Worm (Caenorhabditis elegans) whole organism, late embryonic: ENCODE results near the gene madf-3.

ENCODE experiments used
- C08G9.2 ChIP-seq: sonication (generic microtip); optimal IDR thresholded peaks from 2 replicates; lab custom pipeline; 2016; ENCODE audit warnings: mild to moderate bottlenecking, missing genetic modification characterization, moderate library complexity, missing compliant biosample characterization
- C38D4.7 ChIP-seq: fragments of 200-800 bp; sonication (Bioruptor generic); optimal IDR thresholded peaks from 2 replicates; lab custom pipeline; 2018; ENCODE audit warnings: mild to moderate bottlenecking, missing genetic modification characterization, moderate library complexity, missing compliant biosample characterization
- F13H6.1 ChIP-seq: sonication (generic microtip); optimal IDR thresholded peaks from 2 replicates; lab custom pipeline; 2016; ENCODE audit warnings: missing genetic modification characterization, missing compliant biosample characterization
- K09A11.1 ChIP-seq: sonication (generic microtip); optimal IDR thresholded peaks from 2 replicates; lab custom pipeline; 2017; ENCODE audit warnings: antibody characterized with exemption, mild to moderate bottlenecking, missing genetic modification characterization, missing compliant biosample characterization; ENCODE audit not compliant: insufficient read depth
- T23F11.4 ChIP-seq: fragments of 200-800 bp; sonication (Bioruptor generic); optimal IDR thresholded peaks from 2 replicates; lab custom pipeline; 2018; ENCODE audit warnings: mild to moderate bottlenecking, missing genetic modification characterization, missing compliant biosample characterization
- ahr-1 ChIP-seq: sonication (generic microtip); optimal IDR thresholded peaks from 2 replicates; lab custom pipeline; 2016; ENCODE audit warnings: missing genetic modification characterization, missing compliant biosample characterization
- ama-1 ChIP-seq: fragments of 150-350 bp; optimal IDR thresholded peaks from 2 replicates; lab custom pipeline; 2014
- ceh-14 ChIP-seq: sonication (generic microtip); optimal IDR thresholded peaks from 2 replicates; lab custom pipeline; 2016; ENCODE audit warnings: missing genotype, missing genetic modification characterization, missing compliant biosample characterization
- ceh-22 ChIP-seq: sonication (generic microtip); optimal IDR thresholded peaks from 2 replicates; lab custom pipeline; 2017; ENCODE audit warnings: missing biosample characterization, missing genetic modification characterization
- ceh-30 ChIP-seq: fragments of 150-350 bp; optimal IDR thresholded peaks from 2 replicates; lab custom pipeline; 2014; ENCODE audit warnings: missing biosample characterization, missing genetic modification characterization
- ceh-45 ChIP-seq: fragments of 200-800 bp; sonication (Bioruptor generic); IDR thresholded peaks from 2 replicates; pipeline ENCODE4 v1.3.6; 2022; ENCODE audit warnings: missing genetic modification reagents, missing genetic modification characterization, missing compliant biosample characterization
- ceh-9 ChIP-seq: sonication (generic microtip); optimal IDR thresholded peaks from 2 replicates; lab custom pipeline; 2016; ENCODE audit warnings: mild to moderate bottlenecking, missing genetic modification characterization, inconsistent platforms, missing compliant biosample characterization
- che-1 ChIP-seq: sonication (generic microtip); optimal IDR thresholded peaks from 2 replicates; lab custom pipeline; 2016; ENCODE audit warnings: mild to moderate bottlenecking, missing genetic modification characterization, missing compliant biosample characterization
- dve-1 ChIP-seq: sonication (generic microtip); optimal IDR thresholded peaks from 2 replicates; lab custom pipeline; 2017; ENCODE audit warnings: antibody characterized with exemption, mild to moderate bottlenecking, missing genetic modification characterization, missing compliant biosample characterization
- elt-2 ChIP-seq: sonication (generic microtip); optimal IDR thresholded peaks from 2 replicates; lab custom pipeline; 2016; ENCODE audit warnings: missing genetic modification reagents, missing genetic modification characterization, missing compliant biosample characterization
- eyg-1 ChIP-seq: sonication (generic microtip); optimal IDR thresholded peaks from 2 replicates; lab custom pipeline; 2016; ENCODE audit warnings: missing genotype, missing genetic modification characterization, missing compliant biosample characterization
- fax-1 ChIP-seq: sonication (generic microtip); optimal IDR thresholded peaks from 2 replicates; lab custom pipeline; 2016; ENCODE audit warnings: missing genotype, missing genetic modification characterization, missing compliant biosample characterization
- fkh-10 ChIP-seq: fragments of 150-350 bp; optimal IDR thresholded peaks from 2 replicates; lab custom pipeline; 2014; ENCODE audit warnings: missing biosample characterization, missing genetic modification reagents, missing genetic modification characterization
- gmeb-2 ChIP-seq: sonication (generic microtip); optimal IDR thresholded peaks from 2 replicates; lab custom pipeline; 2016; ENCODE audit warnings: missing genetic modification characterization, inconsistent platforms, missing compliant biosample characterization
- hlh-15 ChIP-seq: sonication (generic microtip); optimal IDR thresholded peaks from 2 replicates; lab custom pipeline; 2016; ENCODE audit warnings: missing genetic modification characterization, missing compliant biosample characterization
- hlh-6 ChIP-seq: sonication (generic microtip); optimal IDR thresholded peaks from 2 replicates; lab custom pipeline; 2016; ENCODE audit warnings: missing genotype, missing genetic modification characterization, missing compliant biosample characterization
- lim-6 ChIP-seq: sonication (generic microtip); optimal IDR thresholded peaks from 2 replicates; lab custom pipeline; 2016; ENCODE audit warnings: missing genetic modification characterization, missing compliant biosample characterization
- lin-11 ChIP-seq: fragments of 200-800 bp; sonication (Bioruptor generic); optimal IDR thresholded peaks from 2 replicates; lab custom pipeline; 2018; ENCODE audit warnings: mild to moderate bottlenecking, missing genetic modification characterization, missing compliant biosample characterization
- nfya-1 ChIP-seq: sonication (generic microtip); optimal IDR thresholded peaks from 2 replicates; lab custom pipeline; 2017; ENCODE audit warnings: missing genetic modification characterization, mild to moderate bottlenecking, missing compliant biosample characterization, antibody characterized with exemption, moderate library complexity
- pag-3 ChIP-seq: sonication (generic microtip); optimal IDR thresholded peaks from 2 replicates; lab custom pipeline; 2016; ENCODE audit warnings: missing compliant biosample characterization, missing genetic modification characterization, borderline replicate concordance
- pha-2 ChIP-seq: sonication (generic microtip); optimal IDR thresholded peaks from 2 replicates; lab custom pipeline; 2017; ENCODE audit warnings: mild to moderate bottlenecking, missing genetic modification characterization, missing compliant biosample characterization
- pros-1 ChIP-seq: fragments of 150-350 bp; optimal IDR thresholded peaks from 2 replicates; lab custom pipeline; 2014; ENCODE audit warnings: missing biosample characterization, missing genetic modification reagents, missing genetic modification characterization
- sox-4 ChIP-seq: sonication (generic microtip); optimal IDR thresholded peaks from 2 replicates; lab custom pipeline; 2017; ENCODE audit warnings: mild to moderate bottlenecking, missing genetic modification characterization, inconsistent platforms, missing compliant biosample characterization
- syd-9 ChIP-seq: sonication (generic microtip); optimal IDR thresholded peaks from 2 replicates; lab custom pipeline; 2016; ENCODE audit warnings: mild to moderate bottlenecking, missing genetic modification characterization, moderate library complexity, missing compliant biosample characterization
- tbx-7 ChIP-seq: sonication (generic microtip); optimal IDR thresholded peaks from 2 replicates; lab custom pipeline; 2016; ENCODE audit warnings: missing genotype, missing genetic modification characterization, missing compliant biosample characterization
- unc-42 ChIP-seq: sonication (generic microtip); optimal IDR thresholded peaks from 2 replicates; lab custom pipeline; 2016; ENCODE audit warnings: missing genotype, missing genetic modification characterization, missing compliant biosample characterization
- unc-86 ChIP-seq: sonication (generic microtip); optimal IDR thresholded peaks from 2 replicates; lab custom pipeline; 2016; ENCODE audit warnings: missing genetic modification characterization, missing compliant biosample characterization
- ztf-16 ChIP-seq: sonication (generic microtip); optimal IDR thresholded peaks from 2 replicates; lab custom pipeline; 2017; ENCODE audit warnings: missing genetic modification characterization, missing compliant biosample characterization

Gene madf-3

DNA sequence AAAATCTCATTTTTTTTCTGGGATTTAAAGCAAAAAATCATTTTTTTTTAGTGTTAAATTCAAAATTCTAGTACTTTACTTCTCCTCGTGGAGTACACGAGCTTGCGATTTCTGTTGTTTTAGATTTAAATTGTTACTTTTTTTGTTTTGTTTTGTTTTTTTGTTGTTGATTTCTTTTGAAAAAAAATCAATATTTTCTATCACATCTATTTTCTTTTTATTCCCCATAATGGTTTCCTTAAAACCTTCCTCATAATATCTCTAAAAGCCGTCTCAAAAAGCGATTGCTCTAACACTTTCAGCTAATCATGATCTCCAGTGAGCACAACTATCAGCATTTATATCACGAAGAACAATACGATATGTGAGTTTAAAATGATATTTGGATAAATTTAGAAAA, at the start of gene madf-3:
madf-3 (plus strand) TSS at position 301 of the 400 bp plus-strand sequence.
- TF ChIP-seq fkh-10 (GFP tag; lab: Kevin White, UChicago): no peak
- no peak for TF ChIP-seq ceh-9 (tag; lab: Kevin White, UChicago)
- TF ChIP-seq gmeb-2: no peak
- TF ChIP-seq pag-3 (tag; lab: Kevin White, UChicago): no peak
- no peak for TF ChIP-seq pha-2 (tag; lab: Kevin White, UChicago)

DNA sequence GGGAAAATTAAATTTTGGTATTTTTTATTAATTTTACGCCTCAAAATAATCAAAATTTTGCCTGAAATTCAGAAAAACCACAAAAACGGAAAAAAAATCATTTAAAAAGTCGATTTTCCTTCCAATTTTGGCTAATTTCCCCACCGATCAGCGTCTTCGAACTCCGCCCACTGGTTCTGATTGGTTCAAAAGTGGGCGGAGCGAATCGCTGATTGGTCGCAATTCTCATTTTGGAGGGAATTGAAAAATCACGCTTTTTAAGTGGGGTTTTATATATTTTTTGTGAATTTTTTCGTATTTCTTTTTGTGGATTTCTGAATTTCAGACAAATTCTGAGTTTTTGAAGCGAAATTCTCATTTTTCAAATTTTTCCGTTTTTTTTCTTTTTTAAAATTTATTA, 47.6 kb upstream of the madf-3 start:
- TF ChIP-seq nfya-1 (tag; lab: Kevin White, UChicago): peak; percentile 83
- no peak for TF ChIP-seq pros-1 (tag; lab: Kevin White, UChicago)
- no peak for TF ChIP-seq ztf-16

DNA sequence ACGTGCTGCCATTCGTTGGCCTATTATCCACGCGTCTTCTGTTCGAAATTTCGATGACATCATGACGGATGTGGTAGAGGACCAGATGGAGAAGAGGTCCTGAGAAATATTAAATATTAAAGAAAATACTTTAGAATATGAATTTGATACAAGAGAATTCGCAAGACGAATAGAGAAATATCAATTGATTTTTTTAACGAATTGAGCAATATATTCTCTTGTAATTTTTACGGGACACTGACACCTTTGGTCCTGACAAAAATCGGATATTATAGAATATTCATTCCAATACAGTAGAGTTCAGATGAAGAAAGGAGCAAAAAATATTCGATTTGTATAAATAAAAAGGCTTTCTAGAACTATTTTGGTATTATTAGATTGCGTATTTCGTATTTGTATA, 46.4 kb upstream of the madf-3 start, which contains the start of gene C01F1.6:
C01F1.6 (minus strand) TSS at position 101 of the 400 bp plus-strand sequence.
- TF ChIP-seq lin-11 (tag; lab: Kevin White, UChicago): no peak
- no peak for TF ChIP-seq ceh-22 (tag; lab: Kevin White, UChicago)
- no peak for TF ChIP-seq ceh-30 (tag; lab: Kevin White, UChicago)
- no peak for TF ChIP-seq F13H6.1 (tag; lab: Kevin White, UChicago)
- no peak for TF ChIP-seq eyg-1 (tag; lab: Kevin White, UChicago)
- TF ChIP-seq ztf-16: no peak
- no peak for TF ChIP-seq T23F11.4 (GFP tag; lab: Kevin White, UChicago)
- no peak for TF ChIP-seq C38D4.7 (GFP tag; lab: Kevin White, UChicago)
- TF ChIP-seq lim-6 (tag; lab: Kevin White, UChicago): no peak
- TF ChIP-seq syd-9 (tag; lab: Kevin White, UChicago): no peak
- TF ChIP-seq unc-86: no peak
- no peak for TF ChIP-seq pros-1 (tag; lab: Kevin White, UChicago)
- no peak for TF ChIP-seq C08G9.2 (tag; lab: Kevin White, UChicago)
- no peak for TF ChIP-seq sox-4 (tag; lab: Kevin White, UChicago)
- no peak for TF ChIP-seq ceh-45 (GFP tag; lab: Robert Waterston, UW)

DNA sequence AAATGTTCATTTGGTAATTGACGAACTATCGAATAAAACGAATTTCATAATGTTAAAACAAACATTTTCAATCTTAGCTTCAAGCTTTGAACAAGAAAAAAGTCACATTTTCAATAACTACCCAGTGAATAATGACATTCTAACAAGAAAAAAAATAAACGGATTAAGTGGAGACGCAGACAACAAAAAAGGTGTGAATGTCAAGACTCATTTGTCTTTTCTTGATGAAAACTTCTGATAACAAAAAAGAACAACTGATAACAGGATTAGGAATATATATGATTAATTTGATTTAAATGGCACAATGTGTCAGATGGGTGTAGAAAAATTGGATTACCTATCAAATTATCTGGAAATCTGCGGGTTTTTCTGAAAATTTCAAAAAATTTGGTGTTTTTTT, 46.0 kb upstream of the madf-3 start:
- TF ChIP-seq fax-1 (tag; lab: Kevin White, UChicago): no peak
- TF ChIP-seq elt-2: peak; percentile 50

DNA sequence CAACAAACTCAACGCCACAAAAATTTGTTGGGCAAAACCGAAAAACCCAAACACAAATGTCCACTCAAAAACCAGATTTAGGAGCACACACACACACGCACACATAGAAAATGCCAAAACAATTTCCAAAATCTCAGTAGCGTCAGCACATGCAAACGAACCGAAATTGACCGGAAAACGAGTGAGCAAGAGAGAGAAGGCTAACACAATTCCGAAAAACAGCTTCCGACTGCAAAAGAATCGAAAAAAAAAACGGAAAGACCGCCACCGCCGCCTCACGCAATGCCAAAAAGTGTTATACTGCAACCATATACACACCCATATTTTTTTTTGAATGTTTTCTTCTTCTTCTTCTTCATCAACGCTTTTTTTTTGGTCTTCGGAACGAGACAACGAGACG, 42.7 kb upstream of the madf-3 start:
- TF ChIP-seq che-1 (tag; lab: Kevin White, UChicago): no peak
- TF ChIP-seq ahr-1 (tag; lab: Kevin White, UChicago): no peak
- no peak for TF ChIP-seq F13H6.1 (tag; lab: Kevin White, UChicago)
- peak; percentile 79 for TF ChIP-seq unc-42 (tag; lab: Kevin White, UChicago)
- no peak for TF ChIP-seq dve-1 (tag; lab: Kevin White, UChicago)

DNA sequence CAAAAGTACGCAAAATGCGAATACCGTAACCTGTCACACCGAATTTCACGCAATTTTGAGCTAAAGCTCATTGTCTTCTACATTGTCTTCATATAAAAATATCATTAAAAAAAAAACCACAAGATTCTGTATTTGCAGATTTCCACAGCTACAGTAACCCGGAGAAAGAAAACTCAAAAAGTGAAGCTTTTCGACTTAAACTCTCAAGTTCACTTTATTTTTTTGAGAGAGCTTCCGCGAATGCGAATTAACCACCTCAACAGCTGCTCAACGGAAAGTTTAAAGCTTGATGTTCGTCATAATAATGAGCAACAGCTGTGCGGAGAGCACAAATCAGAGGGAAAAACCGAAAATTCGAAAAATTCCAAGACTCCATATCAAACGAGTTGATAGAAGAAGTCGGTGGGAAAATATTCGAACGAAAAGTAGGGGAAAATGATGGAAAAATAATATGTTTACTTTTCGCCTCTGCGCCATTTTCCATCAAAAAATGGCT, 41.5 kb upstream of the madf-3 start:
- TF ChIP-seq C38D4.7 (GFP tag; lab: Kevin White, UChicago): no peak
- no peak for TF ChIP-seq hlh-6 (tag; lab: Kevin White, UChicago)
- no peak for TF ChIP-seq hlh-15 (tag; lab: Kevin White, UChicago)
- no peak for TF ChIP-seq ama-1
- TF ChIP-seq K09A11.1 (tag; lab: Kevin White, UChicago): no peak
- TF ChIP-seq ceh-14 (tag; lab: Kevin White, UChicago): no peak
- no peak for TF ChIP-seq C08G9.2 (tag; lab: Kevin White, UChicago)
- TF ChIP-seq F13H6.1 (tag; lab: Kevin White, UChicago): no peak
- TF ChIP-seq ceh-22 (tag; lab: Kevin White, UChicago): no peak
- TF ChIP-seq nfya-1 (tag; lab: Kevin White, UChicago): no peak
- no peak for TF ChIP-seq elt-2
- TF ChIP-seq tbx-7 (tag; lab: Kevin White, UChicago): no peak
- TF ChIP-seq, all 69 proteins: peak for 0
